Worm (Caenorhabditis elegans) whole organism, early embryonic: ENCODE measurements around the gene D1046.16.

Source experiments
- F13C5.2 ChIP-seq: sonication (generic microtip); optimal IDR thresholded peaks from 2 replicates; lab custom pipeline; 2017; ENCODE audit warnings: mild to moderate bottlenecking, missing genetic modification characterization, inconsistent platforms, missing compliant biosample characterization
- aly-1 ChIP-seq: sonication (generic microtip); optimal IDR thresholded peaks from 2 replicates; lab custom pipeline; 2016; ENCODE audit warnings: missing genetic modification characterization, missing compliant biosample characterization
- ama-1 ChIP-seq: fragments of 150-350 bp; optimal IDR thresholded peaks from 2 replicates; lab custom pipeline; 2014
- ceh-13 ChIP-seq: fragments of 200-800 bp; sonication (Bioruptor generic); optimal IDR thresholded peaks from 2 replicates; lab custom pipeline; 2018; ENCODE audit warnings: mild to moderate bottlenecking, missing genetic modification characterization, missing compliant biosample characterization
- ets-7 ChIP-seq: sonication (generic microtip); optimal IDR thresholded peaks from 2 replicates; lab custom pipeline; 2016; ENCODE audit warnings: missing genotype, missing genetic modification characterization, missing compliant biosample characterization
- flt-1 ChIP-seq: fragments of 200-800 bp; sonication (Bioruptor generic); IDR thresholded peaks from 2 replicates; pipeline ENCODE4 v1.3.6; 2022; ENCODE audit warnings: missing genetic modification characterization, missing compliant biosample characterization
- hmbx-1 ChIP-seq: sonication (generic microtip); optimal IDR thresholded peaks from 2 replicates; lab custom pipeline; 2016; ENCODE audit warnings: mild to moderate bottlenecking, missing genetic modification characterization, missing compliant biosample characterization
- hnd-1 ChIP-seq: sonication (generic microtip); optimal IDR thresholded peaks from 2 replicates; lab custom pipeline; 2016; ENCODE audit warnings: missing genetic modification characterization, missing compliant biosample characterization
- pes-1 ChIP-seq: fragments of 200-800 bp; sonication (Bioruptor generic); IDR thresholded peaks from 2 replicates; pipeline ENCODE4 v1.3.6; 2022; ENCODE audit warnings: missing genetic modification reagents, missing genetic modification characterization, missing compliant biosample characterization
- scrt-1 ChIP-seq: fragments of 200-800 bp; sonication (Bioruptor generic); IDR thresholded peaks from 2 replicates; pipeline ENCODE4 v1.3.6; 2022; ENCODE audit warnings: missing genetic modification characterization, missing compliant biosample characterization
- sea-1 ChIP-seq: fragments of 200-800 bp; sonication (Bioruptor generic); conservative IDR thresholded peaks from 2 replicates; pipeline ENCODE4 v1.3.6; 2022; ENCODE audit warnings: missing genetic modification characterization, missing compliant biosample characterization
- tbx-11 ChIP-seq: fragments of 200-800 bp; sonication (Bioruptor generic); IDR thresholded peaks from 2 replicates; pipeline ENCODE4 v1.3.6; 2022; ENCODE audit warnings: missing genetic modification characterization, missing compliant biosample characterization
- tbx-37 ChIP-seq: fragments of 200-800 bp; sonication (Bioruptor generic); conservative IDR thresholded peaks from 2 replicates; pipeline ENCODE4 v1.3.6; 2022; ENCODE audit warnings: missing genetic modification reagents, missing genetic modification characterization, missing compliant biosample characterization

DNA sequence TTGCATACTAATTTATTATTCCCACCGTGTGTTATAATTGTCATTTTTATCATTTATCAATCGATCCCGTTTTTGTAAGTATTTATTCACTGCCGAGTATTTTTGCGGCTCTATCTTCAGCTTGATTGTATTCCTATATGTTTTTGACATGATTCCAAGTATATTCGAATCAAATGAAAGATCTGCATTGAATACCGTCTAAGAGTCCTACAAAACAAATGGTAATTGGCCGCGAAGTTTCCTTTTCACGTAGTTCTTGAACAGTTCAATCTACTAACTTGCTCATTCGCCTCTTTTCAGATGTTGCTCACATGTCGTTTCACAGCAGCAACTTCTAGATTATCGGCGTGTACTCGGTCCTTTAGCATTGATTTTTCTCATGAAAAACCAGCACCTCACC, 29.4 kb upstream of the D1046.16 start, which contains the start of gene C27B7.2:
- TF ChIP-seq scrt-1 = no peak
- TF ChIP-seq flt-1 (GFP tag; lab: Robert Waterston, UW) = no peak
- no peak for TF ChIP-seq tbx-11 (GFP tag; lab: Robert Waterston, UW)
- TF ChIP-seq ama-1 (lab: Kevin White, UChicago) = no peak
- no peak for TF ChIP-seq sea-1 (GFP tag; lab: Robert Waterston, UW)
- TF ChIP-seq pes-1 (GFP tag; lab: Robert Waterston, UW) = no peak
- no peak for TF ChIP-seq ets-7 (tag; lab: Kevin White, UChicago)
- no peak for TF ChIP-seq ceh-13 (GFP tag; lab: Kevin White, UChicago)
- TF ChIP-seq tbx-37 = no peak
- no peak for TF ChIP-seq aly-1
- no peak for TF ChIP-seq hnd-1
- no peak for TF ChIP-seq hmbx-1 (tag; lab: Kevin White, UChicago)
- no peak for TF ChIP-seq F13C5.2
